Worm (Caenorhabditis elegans) whole organism, late embryonic: ENCODE data around the gene math-37.
A peak's percentile ranks its signal among the peaks of the same experiment; 100 is the strongest.

ENCODE experiments used
- C08G9.2 ChIP-seq: sonication (generic microtip); optimal IDR thresholded peaks from 2 replicates; lab custom pipeline; 2016; ENCODE audit warnings: mild to moderate bottlenecking, missing genetic modification characterization, moderate library complexity, missing compliant biosample characterization
- C38D4.7 ChIP-seq: fragments of 200-800 bp; sonication (Bioruptor generic); optimal IDR thresholded peaks from 2 replicates; lab custom pipeline; 2018; ENCODE audit warnings: mild to moderate bottlenecking, missing genetic modification characterization, moderate library complexity, missing compliant biosample characterization
- F13H6.1 ChIP-seq: sonication (generic microtip); optimal IDR thresholded peaks from 2 replicates; lab custom pipeline; 2016; ENCODE audit warnings: missing genetic modification characterization, missing compliant biosample characterization
- K02D7.2 ChIP-seq: sonication (generic microtip); optimal IDR thresholded peaks from 2 replicates; lab custom pipeline; 2017; ENCODE audit warnings: mild to moderate bottlenecking, missing genetic modification characterization, missing compliant biosample characterization
- T23F11.4 ChIP-seq: fragments of 200-800 bp; sonication (Bioruptor generic); optimal IDR thresholded peaks from 2 replicates; lab custom pipeline; 2018; ENCODE audit warnings: mild to moderate bottlenecking, missing genetic modification characterization, missing compliant biosample characterization
- ama-1 ChIP-seq: fragments of 150-350 bp; optimal IDR thresholded peaks from 2 replicates; lab custom pipeline; 2014
- ceh-14 ChIP-seq: sonication (generic microtip); optimal IDR thresholded peaks from 2 replicates; lab custom pipeline; 2016; ENCODE audit warnings: missing genotype, missing genetic modification characterization, missing compliant biosample characterization
- ceh-18 ChIP-seq: sonication (generic microtip); optimal IDR thresholded peaks from 2 replicates; lab custom pipeline; 2016; ENCODE audit warnings: missing genetic modification characterization, missing compliant biosample characterization
- ceh-19 ChIP-seq: fragments of 200-800 bp; sonication (Bioruptor generic); optimal IDR thresholded peaks from 2 replicates; lab custom pipeline; 2018; ENCODE audit warnings: mild to moderate bottlenecking, missing genetic modification characterization, missing compliant biosample characterization
- ceh-2 ChIP-seq: sonication (generic microtip); optimal IDR thresholded peaks from 2 replicates; lab custom pipeline; 2016; ENCODE audit warnings: missing genotype, missing genetic modification characterization, missing compliant biosample characterization
- ceh-22 ChIP-seq: sonication (generic microtip); optimal IDR thresholded peaks from 2 replicates; lab custom pipeline; 2017; ENCODE audit warnings: missing biosample characterization, missing genetic modification characterization
- ceh-24 ChIP-seq: sonication (generic microtip); optimal IDR thresholded peaks from 2 replicates; lab custom pipeline; 2016; ENCODE audit warnings: mild to moderate bottlenecking, missing genetic modification characterization, missing compliant biosample characterization
- ceh-31 ChIP-seq: sonication (generic microtip); optimal IDR thresholded peaks from 2 replicates; lab custom pipeline; 2016; ENCODE audit warnings: missing genetic modification characterization, missing compliant biosample characterization
- ceh-48 ChIP-seq: sonication (generic microtip); optimal IDR thresholded peaks from 2 replicates; lab custom pipeline; 2016; ENCODE audit warnings: missing genetic modification characterization, inconsistent platforms, missing compliant biosample characterization
- ceh-6 ChIP-seq: fragments of 200-800 bp; sonication (Bioruptor generic); optimal IDR thresholded peaks from 2 replicates; lab custom pipeline; 2018; ENCODE audit warnings: mild to moderate bottlenecking, missing genetic modification characterization, missing compliant biosample characterization
- dve-1 ChIP-seq: sonication (generic microtip); optimal IDR thresholded peaks from 2 replicates; lab custom pipeline; 2017; ENCODE audit warnings: antibody characterized with exemption, mild to moderate bottlenecking, missing genetic modification characterization, missing compliant biosample characterization
- elt-2 ChIP-seq: sonication (generic microtip); optimal IDR thresholded peaks from 2 replicates; lab custom pipeline; 2016; ENCODE audit warnings: missing genetic modification reagents, missing genetic modification characterization, missing compliant biosample characterization
- elt-4 ChIP-seq: sonication (generic microtip); optimal IDR thresholded peaks from 2 replicates; lab custom pipeline; 2016; ENCODE audit warnings: missing genetic modification characterization, missing compliant biosample characterization
- ets-4 ChIP-seq: sonication (generic microtip); optimal IDR thresholded peaks from 2 replicates; lab custom pipeline; 2016; ENCODE audit warnings: missing genetic modification characterization, missing compliant biosample characterization
- eyg-1 ChIP-seq: sonication (generic microtip); optimal IDR thresholded peaks from 2 replicates; lab custom pipeline; 2016; ENCODE audit warnings: missing genotype, missing genetic modification characterization, missing compliant biosample characterization
- fkh-10 ChIP-seq: fragments of 150-350 bp; optimal IDR thresholded peaks from 2 replicates; lab custom pipeline; 2014; ENCODE audit warnings: missing biosample characterization, missing genetic modification reagents, missing genetic modification characterization
- gmeb-2 ChIP-seq: sonication (generic microtip); optimal IDR thresholded peaks from 2 replicates; lab custom pipeline; 2016; ENCODE audit warnings: missing genetic modification characterization, inconsistent platforms, missing compliant biosample characterization
- hlh-15 ChIP-seq: sonication (generic microtip); optimal IDR thresholded peaks from 2 replicates; lab custom pipeline; 2016; ENCODE audit warnings: missing genetic modification characterization, missing compliant biosample characterization
- mec-3 ChIP-seq: sonication (generic microtip); optimal IDR thresholded peaks from 2 replicates; lab custom pipeline; 2016; ENCODE audit warnings: borderline replicate concordance, missing genetic modification characterization, missing compliant biosample characterization
- nhr-232 ChIP-seq: sonication (generic microtip); optimal IDR thresholded peaks from 2 replicates; lab custom pipeline; 2016; ENCODE audit warnings: missing genetic modification characterization, missing compliant biosample characterization
- odd-2 ChIP-seq: sonication (generic microtip); optimal IDR thresholded peaks from 2 replicates; lab custom pipeline; 2017; ENCODE audit warnings: antibody characterized with exemption, mild to moderate bottlenecking, missing genetic modification characterization, missing compliant biosample characterization
- pag-3 ChIP-seq: sonication (generic microtip); optimal IDR thresholded peaks from 2 replicates; lab custom pipeline; 2016; ENCODE audit warnings: missing compliant biosample characterization, missing genetic modification characterization, borderline replicate concordance
- pax-1 ChIP-seq: fragments of 150-350 bp; optimal IDR thresholded peaks from 2 replicates; lab custom pipeline; 2014; ENCODE audit warnings: missing biosample characterization, missing genetic modification characterization
- pqm-1 ChIP-seq: sonication (generic microtip); optimal IDR thresholded peaks from 2 replicates; lab custom pipeline; 2016; ENCODE audit warnings: missing genetic modification characterization, missing compliant biosample characterization
- ref-2 ChIP-seq: sonication (generic microtip); optimal IDR thresholded peaks from 2 replicates; lab custom pipeline; 2016; ENCODE audit warnings: missing genetic modification characterization, missing compliant biosample characterization
- rnt-1 ChIP-seq: sonication (generic microtip); optimal IDR thresholded peaks from 2 replicates; lab custom pipeline; 2016; ENCODE audit warnings: missing genetic modification characterization, missing compliant biosample characterization
- sox-4 ChIP-seq: sonication (generic microtip); optimal IDR thresholded peaks from 2 replicates; lab custom pipeline; 2017; ENCODE audit warnings: mild to moderate bottlenecking, missing genetic modification characterization, inconsistent platforms, missing compliant biosample characterization
- syd-9 ChIP-seq: sonication (generic microtip); optimal IDR thresholded peaks from 2 replicates; lab custom pipeline; 2016; ENCODE audit warnings: mild to moderate bottlenecking, missing genetic modification characterization, moderate library complexity, missing compliant biosample characterization
- tbx-7 ChIP-seq: sonication (generic microtip); optimal IDR thresholded peaks from 2 replicates; lab custom pipeline; 2016; ENCODE audit warnings: missing genotype, missing genetic modification characterization, missing compliant biosample characterization
- unc-3 ChIP-seq, 2 experiments: fragments of 200-800 bp in 1 of 2; sonication (Bioruptor generic) in 1 of 2; sonication (generic microtip) in 1 of 2; conservative IDR thresholded peaks in 1 of 2; optimal IDR thresholded peaks in 1 of 2; 2 replicates each; pipeline versions ENCODE4 v1.3.6 to Lab custom; 2016 to 2022; ENCODE audit warnings: missing compliant biosample characterization in 2 of 2, missing genetic modification characterization in 2 of 2, missing genetic modification reagents in 1 of 2
- unc-55 ChIP-seq: sonication (generic microtip); optimal IDR thresholded peaks from 2 replicates; lab custom pipeline; 2017; ENCODE audit warnings: missing biosample characterization, missing genetic modification reagents, missing genetic modification characterization
- ztf-16 ChIP-seq: sonication (generic microtip); optimal IDR thresholded peaks from 2 replicates; lab custom pipeline; 2017; ENCODE audit warnings: missing genetic modification characterization, missing compliant biosample characterization

Gene math-37

ce11 chrII:2145566-2145965, 23.6 kb upstream of the math-37 start, which contains the start of gene C40A11.6:
TSS of gene C40A11.6 (minus strand) at chrII:2145666.
- TF ChIP-seq C08G9.2 (tag; lab: Kevin White, UChicago) (no peak), C38D4.7 (no peak), elt-2 (tag; lab: Kevin White, UChicago) (no peak), ceh-24 (tag; lab: Kevin White, UChicago) (no peak), ceh-19 (GFP tag; lab: Kevin White, UChicago) (no peak), hlh-15 (no peak), K02D7.2 (tag; lab: Kevin White, UChicago) (no peak), ets-4 (no peak)

ce11 chrII:2140817-2141216, 18.8 kb upstream of the math-37 start, which contains the start of gene C40A11.3:
TSS of gene C40A11.3 (plus strand) at chrII:2141117.
- TF ChIP-seq ceh-14 (tag; lab: Kevin White, UChicago) = no peak
- TF ChIP-seq elt-2 (tag; lab: Kevin White, UChicago) = no peak
- TF ChIP-seq odd-2 (tag; lab: Kevin White, UChicago) = no peak
- no peak for TF ChIP-seq pqm-1 (tag; lab: Kevin White, UChicago)
- TF ChIP-seq ceh-18 = no peak
- TF ChIP-seq unc-55 (GFP tag; lab: Kevin White, UChicago) = no peak
- TF ChIP-seq T23F11.4 (GFP tag; lab: Kevin White, UChicago) = no peak
- no peak for TF ChIP-seq ceh-22 (tag; lab: Kevin White, UChicago)
- no peak for TF ChIP-seq ceh-48
- no peak for TF ChIP-seq F13H6.1 (tag; lab: Kevin White, UChicago)
- no peak for TF ChIP-seq ceh-31 (tag; lab: Kevin White, UChicago)
- no peak for TF ChIP-seq rnt-1
- no peak for TF ChIP-seq ceh-2
- TF ChIP-seq sox-4 (tag; lab: Kevin White, UChicago) = no peak
- no peak for TF ChIP-seq pag-3
- TF ChIP-seq pax-1 (tag; lab: Kevin White, UChicago) = no peak
- TF ChIP-seq unc-3 (GFP tag; conservative IDR thresholded peaks at IDR 0.05; lab: Robert Waterston, UW) = no peak
- no peak for TF ChIP-seq unc-3 (tag; optimal IDR thresholded peaks at IDR 0.05; lab: Kevin White, UChicago)
- TF ChIP-seq mec-3 (tag; lab: Kevin White, UChicago) = no peak
- no peak for TF ChIP-seq hlh-15
- no peak for TF ChIP-seq ceh-24 (tag; lab: Kevin White, UChicago)

ce11 chrII:2138901-2139300, 16.9 kb upstream of the math-37 start:
- TF ChIP-seq fkh-10 (no peak), elt-4 (tag; lab: Kevin White, UChicago) (no peak), C38D4.7 (no peak)
- TF ChIP-seq, all 69 proteins: peak for 0

ce11 chrII:2137235-2137634, 15.2 kb upstream of the math-37 start, which contains the start of gene C40A11.4:
TSS of gene C40A11.4 (plus strand) at chrII:2137422.
- no peak for TF ChIP-seq T23F11.4 (GFP tag; lab: Kevin White, UChicago)
- peak; percentile 16 for TF ChIP-seq ceh-48
- TF ChIP-seq, all 69 proteins: peak for 1

- TF ChIP-seq mec-3 (tag; lab: Kevin White, UChicago) (no peak), ceh-22 (tag; lab: Kevin White, UChicago) (no peak), dve-1 (tag; lab: Kevin White, UChicago) (no peak), T23F11.4 (GFP tag; lab: Kevin White, UChicago) (no peak), C38D4.7 (no peak), sox-4 (tag; lab: Kevin White, UChicago) (no peak), gmeb-2 (tag; lab: Kevin White, UChicago) (no peak), nhr-232 (no peak), ceh-31 (tag; lab: Kevin White, UChicago) (no peak), ceh-6 (GFP tag; lab: Kevin White, UChicago) (no peak), syd-9 (tag; lab: Kevin White, UChicago) (no peak), tbx-7 (no peak), eyg-1 (no peak), ceh-24 (tag; lab: Kevin White, UChicago) (no peak), ztf-16 (tag; lab: Kevin White, UChicago) (no peak), odd-2 (tag; lab: Kevin White, UChicago) (no peak), ref-2 (tag; lab: Kevin White, UChicago) (no peak), ets-4 (no peak), ama-1 (lab: Kevin White, UChicago) (no peak)
These were observed 13.6 kb upstream of the math-37 start, which contains the start of gene hpo-7 for ce11 chrII:2135604-2136003. TSS of gene hpo-7 (minus strand) at chrII:2135704.
